Worm (Caenorhabditis elegans) whole organism, early embryonic: ENCODE measurements around the gene prx-19.

Source experiments
- B0310.2 ChIP-seq: sonication (generic microtip); optimal IDR thresholded peaks from 2 replicates; lab custom pipeline; 2016; ENCODE audit warnings: mild to moderate bottlenecking, missing genetic modification characterization, missing compliant biosample characterization
- F13C5.2 ChIP-seq: sonication (generic microtip); optimal IDR thresholded peaks from 2 replicates; lab custom pipeline; 2017; ENCODE audit warnings: mild to moderate bottlenecking, missing genetic modification characterization, inconsistent platforms, missing compliant biosample characterization
- aly-1 ChIP-seq: sonication (generic microtip); optimal IDR thresholded peaks from 2 replicates; lab custom pipeline; 2016; ENCODE audit warnings: missing genetic modification characterization, missing compliant biosample characterization
- ama-1 ChIP-seq: fragments of 150-350 bp; optimal IDR thresholded peaks from 2 replicates; lab custom pipeline; 2014
- ceh-13 ChIP-seq: fragments of 200-800 bp; sonication (Bioruptor generic); optimal IDR thresholded peaks from 2 replicates; lab custom pipeline; 2018; ENCODE audit warnings: mild to moderate bottlenecking, missing genetic modification characterization, missing compliant biosample characterization
- ceh-36 ChIP-seq: sonication (generic microtip); optimal IDR thresholded peaks from 2 replicates; lab custom pipeline; 2016; ENCODE audit warnings: missing genetic modification characterization, inconsistent platforms, missing compliant biosample characterization
- ets-7 ChIP-seq: sonication (generic microtip); optimal IDR thresholded peaks from 2 replicates; lab custom pipeline; 2016; ENCODE audit warnings: missing genotype, missing genetic modification characterization, missing compliant biosample characterization
- flt-1 ChIP-seq: fragments of 200-800 bp; sonication (Bioruptor generic); IDR thresholded peaks from 2 replicates; pipeline ENCODE4 v1.3.6; 2022; ENCODE audit warnings: missing genetic modification characterization, missing compliant biosample characterization
- hmbx-1 ChIP-seq: sonication (generic microtip); optimal IDR thresholded peaks from 2 replicates; lab custom pipeline; 2016; ENCODE audit warnings: mild to moderate bottlenecking, missing genetic modification characterization, missing compliant biosample characterization
- hmg-4 ChIP-seq: fragments of 200-800 bp; sonication (Bioruptor generic); optimal IDR thresholded peaks from 2 replicates; lab custom pipeline; 2018; ENCODE audit warnings: mild to moderate bottlenecking, missing genetic modification characterization, missing compliant biosample characterization
- hnd-1 ChIP-seq: sonication (generic microtip); optimal IDR thresholded peaks from 2 replicates; lab custom pipeline; 2016; ENCODE audit warnings: missing genetic modification characterization, missing compliant biosample characterization
- pes-1 ChIP-seq: fragments of 200-800 bp; sonication (Bioruptor generic); IDR thresholded peaks from 2 replicates; pipeline ENCODE4 v1.3.6; 2022; ENCODE audit warnings: missing genetic modification reagents, missing genetic modification characterization, missing compliant biosample characterization
- scrt-1 ChIP-seq: fragments of 200-800 bp; sonication (Bioruptor generic); IDR thresholded peaks from 2 replicates; pipeline ENCODE4 v1.3.6; 2022; ENCODE audit warnings: missing genetic modification characterization, missing compliant biosample characterization
- sea-1 ChIP-seq: fragments of 200-800 bp; sonication (Bioruptor generic); conservative IDR thresholded peaks from 2 replicates; pipeline ENCODE4 v1.3.6; 2022; ENCODE audit warnings: missing genetic modification characterization, missing compliant biosample characterization
- tbx-11 ChIP-seq: fragments of 200-800 bp; sonication (Bioruptor generic); IDR thresholded peaks from 2 replicates; pipeline ENCODE4 v1.3.6; 2022; ENCODE audit warnings: missing genetic modification characterization, missing compliant biosample characterization
- tbx-37 ChIP-seq: fragments of 200-800 bp; sonication (Bioruptor generic); conservative IDR thresholded peaks from 2 replicates; pipeline ENCODE4 v1.3.6; 2022; ENCODE audit warnings: missing genetic modification reagents, missing genetic modification characterization, missing compliant biosample characterization
- tra-4 ChIP-seq: sonication (generic microtip); optimal IDR thresholded peaks from 2 replicates; lab custom pipeline; 2017; ENCODE audit warnings: missing genetic modification characterization, missing compliant biosample characterization

prx-19 gene

DNA sequence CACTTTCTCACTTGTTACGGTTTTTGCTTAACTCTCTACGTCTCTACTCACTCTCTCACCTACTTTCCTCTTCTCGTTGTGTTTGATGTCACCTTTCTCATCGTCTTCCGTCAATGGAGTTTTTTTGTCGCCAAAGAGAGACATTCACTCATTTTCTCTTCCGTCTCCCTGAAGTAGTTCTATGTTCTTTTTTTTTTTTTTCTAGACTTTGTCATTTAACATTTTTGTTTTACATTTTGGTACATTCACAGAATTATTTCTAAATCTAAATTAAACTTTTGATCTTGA is 8.4 kb downstream of the prx-19 start:
- TF ChIP-seq scrt-1 (GFP tag; lab: Robert Waterston, UW) (no peak), sea-1 (GFP tag; lab: Robert Waterston, UW) (no peak), ama-1 (lab: Kevin White, UChicago) (no peak), tra-4 (no peak), hnd-1 (tag; lab: Kevin White, UChicago) (no peak), aly-1 (no peak), tbx-37 (GFP tag; lab: Robert Waterston, UW) (no peak), pes-1 (GFP tag; lab: Robert Waterston, UW) (no peak), hmbx-1 (no peak), F13C5.2 (tag; lab: Kevin White, UChicago) (no peak), ceh-13 (GFP tag; lab: Kevin White, UChicago) (no peak), tbx-11 (GFP tag; lab: Robert Waterston, UW) (no peak), ets-7 (tag; lab: Kevin White, UChicago) (no peak)

DNA sequence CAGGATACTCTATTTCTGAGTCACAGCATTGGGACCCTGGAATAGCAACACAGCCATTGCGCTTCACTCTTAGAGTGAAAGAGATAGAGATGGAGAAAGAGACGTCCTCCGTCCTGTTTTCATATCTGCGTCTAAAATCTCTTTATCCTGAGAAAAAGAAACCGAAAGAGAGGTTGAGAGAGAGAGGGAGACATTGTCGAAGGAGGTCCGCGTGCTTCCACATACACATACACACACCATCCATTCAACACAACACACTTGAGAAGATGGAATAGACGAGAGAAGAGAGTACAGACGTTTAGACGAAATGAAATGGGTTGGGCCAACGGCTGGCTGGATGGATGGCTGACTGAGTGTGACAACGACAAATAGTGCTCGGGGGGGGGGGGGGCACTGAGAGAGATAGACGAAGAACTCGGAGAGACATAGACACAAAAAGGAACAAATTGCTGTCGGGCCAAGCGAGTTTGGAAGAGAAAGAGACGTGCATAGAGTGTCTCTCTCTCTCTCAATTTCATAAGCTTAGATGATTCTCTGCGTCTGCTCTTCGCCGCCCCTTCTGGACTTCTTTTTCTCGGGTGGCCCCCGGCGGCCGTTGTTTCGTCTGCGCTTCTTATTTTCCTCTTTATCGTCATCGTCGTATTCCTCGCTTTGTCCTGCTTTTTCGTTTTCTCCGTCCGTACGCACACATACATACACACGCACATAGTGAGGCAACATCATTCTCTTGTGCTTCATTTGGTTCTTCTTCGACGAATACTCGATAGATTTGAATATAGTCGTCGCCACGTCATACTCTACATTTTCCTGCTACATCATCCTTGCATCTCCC is 8.9 kb downstream of the prx-19 start, which contains the start of gene F54F2.6:
F54F2.6 (minus strand) TSS at position 738 of the 832 bp plus-strand sequence.
- TF ChIP-seq ama-1 (lab: Kevin White, UChicago) (no peak), B0310.2 (tag; lab: Kevin White, UChicago) (peak; percentile 14), F13C5.2 (tag; lab: Kevin White, UChicago) (peak; percentile 0), tbx-37 (GFP tag; lab: Robert Waterston, UW) (no peak), flt-1 (GFP tag; lab: Robert Waterston, UW) (peak; percentile 0), pes-1 (GFP tag; lab: Robert Waterston, UW) (0 out of 2 replicates have a peak, but pooled peaks have one; percentile 48), hmg-4 (GFP tag; lab: Kevin White, UChicago) (peak; percentile 63), ceh-36 (no peak)

DNA sequence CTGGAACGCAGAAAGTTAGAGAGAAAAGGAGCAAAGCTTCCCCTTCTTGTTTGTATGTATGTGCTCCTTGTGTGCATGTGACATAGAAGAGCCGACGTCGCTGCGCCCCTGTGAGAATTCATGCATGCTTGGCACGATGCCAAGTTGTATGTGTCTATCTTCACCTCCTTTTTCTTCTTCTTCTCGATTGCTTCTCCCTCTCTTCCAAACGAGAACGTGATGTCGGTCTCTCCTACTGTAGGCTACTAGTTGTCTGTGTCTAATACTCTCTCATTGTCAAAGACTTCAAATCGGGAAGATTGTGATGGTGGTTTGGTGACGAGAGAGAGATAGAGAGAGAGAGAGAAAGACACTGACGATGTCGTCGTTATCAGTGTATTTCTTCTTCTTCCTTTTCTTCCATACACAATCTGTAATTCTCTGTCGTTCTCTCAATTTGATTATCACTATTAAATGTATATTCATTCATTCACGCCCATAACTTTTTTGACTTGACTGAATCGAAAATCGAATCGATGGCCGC is 11.8 kb downstream of the prx-19 start:
- TF ChIP-seq tbx-11 (GFP tag; lab: Robert Waterston, UW), result no peak
- TF ChIP-seq hmg-4 (GFP tag; lab: Kevin White, UChicago), result peak; percentile 57

ce11 chrIII:8795595-8796141 is 13.4 kb downstream of the prx-19 start:
- TF ChIP-seq ama-1 (lab: Kevin White, UChicago) (no peak), F13C5.2 (tag; lab: Kevin White, UChicago) (peak; percentile 9), hmbx-1 (no peak), ets-7 (tag; lab: Kevin White, UChicago) (no peak), pes-1 (GFP tag; lab: Robert Waterston, UW) (no peak), hmg-4 (GFP tag; lab: Kevin White, UChicago) (peak; percentile 77), B0310.2 (tag; lab: Kevin White, UChicago) (peak; percentile 60), ceh-36 (peak; percentile 4), aly-1 (no peak), sea-1 (GFP tag; lab: Robert Waterston, UW) (no peak), scrt-1 (GFP tag; lab: Robert Waterston, UW) (no peak)

DNA sequence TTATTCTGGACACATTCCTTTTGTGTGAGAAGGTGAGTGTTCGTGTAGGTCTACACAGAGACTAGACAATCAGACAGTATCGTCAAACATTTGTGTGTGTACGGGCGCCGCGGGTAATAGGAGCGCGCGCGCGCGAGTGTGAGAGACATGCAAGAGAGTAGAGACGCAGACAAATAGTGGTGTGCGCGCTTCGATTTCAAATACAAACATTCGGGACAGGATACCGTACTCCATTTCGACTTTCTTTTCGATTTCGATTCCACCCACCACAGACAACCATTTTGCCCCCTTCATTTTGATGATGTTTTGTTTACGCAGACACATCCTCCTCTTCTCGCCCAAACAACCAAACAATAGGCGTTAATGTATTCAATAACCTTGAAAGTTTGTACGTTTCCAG is 14.3 kb downstream of the prx-19 start:
- TF ChIP-seq ceh-13 (GFP tag; lab: Kevin White, UChicago) (no peak), tbx-37 (GFP tag; lab: Robert Waterston, UW) (no peak), B0310.2 (tag; lab: Kevin White, UChicago) (no peak), ama-1 (lab: Kevin White, UChicago) (no peak), hmg-4 (GFP tag; lab: Kevin White, UChicago) (peak; percentile 15), aly-1 (no peak)

DNA sequence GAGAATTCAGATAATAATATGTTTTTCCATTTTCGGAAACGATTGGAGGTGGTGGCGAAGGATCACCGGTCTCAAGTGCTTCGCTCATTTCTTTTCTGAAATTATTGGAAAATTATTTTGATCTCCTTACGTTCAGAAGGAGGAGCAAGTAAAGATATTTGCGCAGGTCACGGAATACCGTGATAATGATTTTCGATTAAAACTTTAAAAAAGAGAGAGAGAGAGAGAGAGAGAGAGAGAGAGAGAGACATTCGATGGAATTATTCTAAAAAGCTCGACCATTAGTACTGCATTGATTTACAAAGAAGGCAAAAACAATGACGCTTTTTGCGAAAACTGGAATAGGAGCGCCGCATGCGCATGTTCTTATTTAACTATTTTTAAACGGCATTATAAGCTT is 16.8 kb downstream of the prx-19 start, which contains the start of gene ztf-1:
ztf-1 (minus strand) TSS at position 101 of the 400 bp plus-strand sequence.
- TF ChIP-seq scrt-1 (GFP tag; lab: Robert Waterston, UW), result no peak

ce11 chrIII:8791235-8791634 is 17.9 kb downstream of the prx-19 start, which contains the start of the genes zfp-1 and F54F2.14:
Gene zfp-1 (plus strand): TSS chrIII:8791535.
Gene F54F2.14 (plus strand): TSS chrIII:8791546.
- TF ChIP-seq tbx-37 (GFP tag; lab: Robert Waterston, UW), result no peak
- no peak for TF ChIP-seq pes-1 (GFP tag; lab: Robert Waterston, UW)
- no peak for TF ChIP-seq hmbx-1

DNA sequence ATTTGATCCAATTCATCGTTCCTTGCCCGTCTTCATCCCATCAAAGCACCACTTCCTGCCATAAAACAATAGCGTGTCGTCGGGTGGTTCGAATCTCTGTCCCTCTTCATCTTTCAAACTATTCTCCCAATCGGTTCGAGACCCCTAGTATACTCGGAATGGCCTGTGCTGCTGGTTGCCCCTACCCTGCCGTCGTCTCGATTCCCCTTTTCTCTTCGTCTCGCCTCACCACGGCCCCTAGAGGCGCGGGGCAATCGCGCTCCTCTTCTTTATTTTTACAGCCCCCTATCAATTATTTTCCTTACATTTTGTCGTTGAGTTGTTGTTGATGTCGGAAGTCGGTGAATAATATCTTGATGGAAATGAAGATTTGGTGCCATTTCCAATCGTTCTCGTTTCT is 20.4 kb downstream of the prx-19 start:
- TF ChIP-seq B0310.2 (tag; lab: Kevin White, UChicago) (no peak), sea-1 (GFP tag; lab: Robert Waterston, UW) (no peak), F13C5.2 (tag; lab: Kevin White, UChicago) (no peak), ama-1 (lab: Kevin White, UChicago) (no peak), scrt-1 (GFP tag; lab: Robert Waterston, UW) (no peak), aly-1 (no peak), hmg-4 (GFP tag; lab: Kevin White, UChicago) (no peak), hmbx-1 (no peak), flt-1 (GFP tag; lab: Robert Waterston, UW) (no peak), tbx-11 (GFP tag; lab: Robert Waterston, UW) (no peak), ceh-36 (no peak), hnd-1 (tag; lab: Kevin White, UChicago) (no peak), tbx-37 (GFP tag; lab: Robert Waterston, UW) (no peak), ceh-13 (GFP tag; lab: Kevin White, UChicago) (no peak), tra-4 (no peak), pes-1 (GFP tag; lab: Robert Waterston, UW) (no peak), ets-7 (tag; lab: Kevin White, UChicago) (no peak)
